Fruit fly (Drosophila melanogaster): ENCODE data around the gene Act5C.

The Act5C gene

DNA sequence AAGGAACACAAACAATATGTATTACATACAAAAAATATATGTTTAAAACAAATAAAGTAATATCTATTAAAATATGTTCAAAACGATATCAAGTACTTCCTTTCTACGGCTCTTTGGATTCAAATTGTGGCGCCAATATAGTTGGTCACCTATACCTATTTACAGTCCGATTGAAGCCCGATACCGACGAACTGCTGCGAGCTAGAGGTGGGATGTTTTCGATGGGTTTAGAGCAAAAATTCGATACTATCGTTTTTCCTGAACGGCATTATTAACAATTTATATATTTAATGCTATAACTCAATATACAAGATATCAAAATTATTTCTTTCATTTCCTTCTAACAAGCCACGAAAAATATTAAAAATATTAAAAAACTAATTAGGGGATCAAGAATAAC, 41.2 kb downstream of the Act5C start (continued):
- TF ChIP-seq slbo (GFP tag; IDR thresholded peaks at IDR 0.05): peak; percentile 26; the same call in 1 of the 2 replicates
- peak; percentile 26; the same call in 1 of the 3 replicates for TF ChIP-seq hb (GFP tag; IDR thresholded peaks at IDR 0.05; ENCODE audit: partially characterized antibody)
- no peak for TF ChIP-seq Hmr (GFP tag; optimal IDR thresholded peaks at IDR 0.05)
- TF ChIP-seq gro (GFP tag; optimal IDR thresholded peaks at IDR 0.05): no peak
- TF ChIP-seq CG4424 (GFP tag; optimal IDR thresholded peaks at IDR 0.05): no peak
- no peak for TF ChIP-seq Atf-2 (GFP tag; optimal IDR thresholded peaks at IDR 0.05)
- no peak for TF ChIP-seq zfh2 (GFP tag; optimal IDR thresholded peaks at IDR 0.05)
- no peak for TF ChIP-seq CG15269 (tag; optimal IDR thresholded peaks at IDR 0.05)
- no peak for TF ChIP-seq fd3F (GFP tag; optimal IDR thresholded peaks at IDR 0.05)
- no peak for TF ChIP-seq C15 (GFP tag; IDR thresholded peaks at IDR 0.05)
- no peak for TF ChIP-seq eve (GFP tag; optimal IDR thresholded peaks at IDR 0.05)
- no peak for TF ChIP-seq Lpt (GFP tag; optimal IDR thresholded peaks at IDR 0.05)
- TF ChIP-seq CG15514 (GFP tag; optimal IDR thresholded peaks at IDR 0.05): peak; percentile 1
- TF ChIP-seq CHES-1-like (GFP tag; optimal IDR thresholded peaks at IDR 0.05): no peak
- TF ChIP-seq rib (GFP tag; IDR thresholded peaks at IDR 0.05): no peak
- TF ChIP-seq hbn (GFP tag; IDR thresholded peaks at IDR 0.05; ENCODE audit: partially characterized antibody): peak; percentile 56
- TF ChIP-seq lbe (GFP tag; optimal IDR thresholded peaks at IDR 0.05): peak; percentile 4
- TF ChIP-seq CG3847 (GFP tag; IDR thresholded peaks at IDR 0.05): no peak
- TF ChIP-seq CG2199 (GFP tag; IDR thresholded peaks at IDR 0.05): no peak
- no peak for TF ChIP-seq pum (GFP tag; optimal IDR thresholded peaks at IDR 0.05)
- no peak for TF ChIP-seq CG31441 (GFP tag; IDR thresholded peaks at IDR 0.05)
- no peak for TF ChIP-seq Poxn (GFP tag; IDR thresholded peaks at IDR 0.05)
- TF ChIP-seq Nf-YB (GFP tag; optimal IDR thresholded peaks at IDR 0.05): no peak
- peak; percentile 54 for TF ChIP-seq Sry-δ (GFP tag; optimal IDR thresholded peaks at IDR 0.05)
- no peak for TF ChIP-seq p53 (GFP tag; optimal IDR thresholded peaks at IDR 0.05)
- TF ChIP-seq Bgb (GFP tag; IDR thresholded peaks at IDR 0.05; ENCODE audit: partially characterized antibody): peak; percentile 68
- TF ChIP-seq mirr (GFP tag; optimal IDR thresholded peaks at IDR 0.05): no peak
- TF ChIP-seq H15 (GFP tag; IDR thresholded peaks at IDR 0.05): no peak
- TF ChIP-seq CG4854 (GFP tag; optimal IDR thresholded peaks at IDR 0.05): no peak
- peak; percentile 27 for TF ChIP-seq pzg (GFP tag; optimal IDR thresholded peaks at IDR 0.05)
- TF ChIP-seq Neu2 (GFP tag; optimal IDR thresholded peaks at IDR 0.05; ENCODE audit: borderline replicate concordance): no peak
- no peak for TF ChIP-seq gem (tag; optimal IDR thresholded peaks at IDR 0.05)
- TF ChIP-seq CG15011 (GFP tag; optimal IDR thresholded peaks at IDR 0.05): no peak
- no peak for TF ChIP-seq chm (GFP tag; IDR thresholded peaks at IDR 0.05)
- peak; percentile 76 for TF ChIP-seq bbx (GFP tag; IDR thresholded peaks at IDR 0.05; ENCODE audit: partially characterized antibody)
- TF ChIP-seq CG17829 (tag; optimal IDR thresholded peaks at IDR 0.05): no peak
- no peak for TF ChIP-seq CG2889 (GFP tag; IDR thresholded peaks at IDR 0.05)
- no peak for TF ChIP-seq CG14050 (GFP tag; IDR thresholded peaks at IDR 0.05)
- no peak for TF ChIP-seq CG7271 (tag; optimal IDR thresholded peaks at IDR 0.05)
- TF ChIP-seq CG3407 (GFP tag; optimal IDR thresholded peaks at IDR 0.05): no peak
- no peak for TF ChIP-seq CG6765 (GFP tag; optimal IDR thresholded peaks at IDR 0.05)
- TF ChIP-seq Six4 (GFP tag; optimal IDR thresholded peaks at IDR 0.05): no peak
- peak; percentile 1 for TF ChIP-seq CG3995 (GFP tag; optimal IDR thresholded peaks at IDR 0.05)
- no peak for TF ChIP-seq mld (GFP tag; IDR thresholded peaks at IDR 0.05; ENCODE audit: partially characterized antibody)
- TF ChIP-seq CG3838 (GFP tag; optimal IDR thresholded peaks at IDR 0.05): no peak
- no peak for TF ChIP-seq CG4707 (GFP tag; optimal IDR thresholded peaks at IDR 0.05)
- TF ChIP-seq CG10462 (GFP tag; optimal IDR thresholded peaks at IDR 0.05): no peak
- TF ChIP-seq knrl (GFP tag; IDR thresholded peaks at IDR 0.05; ENCODE audit: partially characterized antibody): peak; percentile 51; the same call in 2 of the 3 replicates
- TF ChIP-seq ATbp (GFP tag; optimal IDR thresholded peaks at IDR 0.05): no peak
- TF ChIP-seq B-H2 (GFP tag; optimal IDR thresholded peaks at IDR 0.05): no peak
- no peak for TF ChIP-seq CG1024 (GFP tag; IDR thresholded peaks at IDR 0.05)

Data from whole organism, embryonic.